Worm (Caenorhabditis elegans) whole organism, midembryonic: ENCODE measurements around the gene lrx-1.

Experiments used
- T22C8.4 ChIP-seq: fragments of 200-800 bp; sonication (Bioruptor generic); IDR thresholded peaks from 2 replicates; pipeline ENCODE4 v1.3.6; 2022; ENCODE audit warnings: missing genetic modification characterization, missing compliant biosample characterization
- cog-1 ChIP-seq: sonication (generic microtip); optimal IDR thresholded peaks from 2 replicates; lab custom pipeline; 2016; ENCODE audit warnings: missing genetic modification characterization, missing compliant biosample characterization
- flt-1 ChIP-seq: fragments of 200-800 bp; sonication (Bioruptor generic); IDR thresholded peaks from 2 replicates; pipeline ENCODE4 v1.3.6; 2022; ENCODE audit warnings: missing genetic modification characterization, missing compliant biosample characterization
- klf-2 ChIP-seq: fragments of 200-800 bp; sonication (Bioruptor generic); conservative IDR thresholded peaks from 2 replicates; pipeline ENCODE4 v1.3.6; 2022; ENCODE audit warnings: missing genetic modification reagents, missing genetic modification characterization, missing compliant biosample characterization
- med-1 ChIP-seq: sonication (generic microtip); optimal IDR thresholded peaks from 2 replicates; lab custom pipeline; 2017; ENCODE audit warnings: missing genetic modification characterization, mild to moderate bottlenecking, missing compliant biosample characterization, antibody characterized with exemption, missing genetic modification reagents; ENCODE audit not compliant: insufficient read depth
- ref-1 ChIP-seq: fragments of 200-800 bp; sonication (Bioruptor generic); conservative IDR thresholded peaks from 2 replicates; pipeline ENCODE4 v1.3.6; 2022; ENCODE audit warnings: missing genetic modification reagents, missing genetic modification characterization, missing compliant biosample characterization
- tab-1 ChIP-seq: fragments of 200-800 bp; sonication (Bioruptor generic); IDR thresholded peaks from 2 replicates; pipeline ENCODE4 v1.3.6; 2022; ENCODE audit warnings: missing genetic modification characterization, missing compliant biosample characterization
- ztf-23 ChIP-seq: fragments of 200-800 bp; sonication (Bioruptor generic); IDR thresholded peaks from 2 replicates; pipeline ENCODE4 v1.3.6; 2022; ENCODE audit warnings: missing genetic modification reagents, missing genetic modification characterization, missing compliant biosample characterization
- ztf-29 ChIP-seq: fragments of 200-800 bp; sonication (Bioruptor generic); IDR thresholded peaks from 2 replicates; pipeline ENCODE4 v1.3.6; 2022; ENCODE audit warnings: missing genetic modification reagents, missing genetic modification characterization, missing compliant biosample characterization

ce11 chrV:12256398-12256797 lies 4.0 kb downstream of the lrx-1 start, which contains the start of gene ugt-55:
- TF ChIP-seq klf-2 (GFP tag; lab: Robert Waterston, UW) (no peak), med-1 (GFP tag; lab: Kevin White, UChicago) (no peak), ztf-23 (GFP tag; lab: Robert Waterston, UW) (no peak), T22C8.4 (GFP tag; lab: Robert Waterston, UW) (no peak), flt-1 (GFP tag; lab: Robert Waterston, UW) (no peak), cog-1 (tag; lab: Kevin White, UChicago) (no peak), ztf-29 (GFP tag; lab: Robert Waterston, UW) (no peak), ref-1 (no peak), tab-1 (GFP tag; lab: Robert Waterston, UW) (no peak)
